Fruit fly (Drosophila melanogaster): ENCODE data around the gene Acyp2.
A peak's percentile ranks its signal among the peaks of the same experiment; 100 is the strongest.

Acyp2 gene

DNA sequence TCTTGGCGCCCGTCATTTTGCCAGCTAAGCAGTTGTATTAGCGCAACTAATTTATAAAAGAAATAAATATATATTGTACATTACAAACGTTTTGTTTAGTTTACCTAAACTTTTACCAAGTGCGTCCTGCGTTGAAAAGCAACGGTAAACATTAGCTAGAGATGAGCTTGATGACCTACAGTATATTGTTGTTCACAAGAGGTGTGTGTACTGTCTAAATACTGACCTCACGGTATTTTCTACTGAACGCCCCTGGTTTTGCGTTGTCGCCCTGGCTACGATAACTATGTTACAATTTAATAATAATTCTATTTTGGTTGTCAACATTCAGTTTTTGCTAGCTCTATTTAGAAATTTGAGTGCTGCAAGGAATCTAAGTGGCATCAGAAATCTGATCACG lies at the start of gene Acyp2:
Acyp2 (plus strand) TSS at position 262 of the 400 bp plus-strand sequence.
- peak; percentile 5 for TF ChIP-seq CG17801 (GFP tag; optimal IDR thresholded peaks at IDR 0.05; ENCODE audit: partially characterized antibody)

dm6 chr3R:15744354-15744753 lies 48.1 kb upstream of the Acyp2 start, which contains the start of gene CG4520:
Gene CG4520, plus strand, starts transcription at chr3R:15744654.
- no peak for TF ChIP-seq CG17801 (GFP tag; optimal IDR thresholded peaks at IDR 0.05; ENCODE audit: partially characterized antibody)

- TF ChIP-seq CG17801 (GFP tag; optimal IDR thresholded peaks at IDR 0.05; ENCODE audit: partially characterized antibody): no peak
These were observed 29.7 kb upstream of the Acyp2 start, which contains the start of gene CG12784 for dm6 chr3R:15762815-15763214. Gene CG12784, plus strand, starts transcription at chr3R:15763115.

- TF ChIP-seq CG17801 (GFP tag; optimal IDR thresholded peaks at IDR 0.05; ENCODE audit: partially characterized antibody): no peak
These were observed 25.1 kb upstream of the Acyp2 start, which contains the start of gene CG5623 for dm6 chr3R:15767338-15767737. Gene CG5623, minus strand, starts transcription at chr3R:15767438.

dm6 chr3R:15768900-15769299 lies 23.6 kb upstream of the Acyp2 start:
- no peak for TF ChIP-seq CG17801 (GFP tag; optimal IDR thresholded peaks at IDR 0.05; ENCODE audit: partially characterized antibody)

dm6 chr3R:15774128-15774527 lies 18.4 kb upstream of the Acyp2 start, which contains the start of gene Ttc26:
Gene Ttc26, plus strand, starts transcription at chr3R:15774416.
- TF ChIP-seq CG17801 (GFP tag; optimal IDR thresholded peaks at IDR 0.05; ENCODE audit: partially characterized antibody): no peak

DNA sequence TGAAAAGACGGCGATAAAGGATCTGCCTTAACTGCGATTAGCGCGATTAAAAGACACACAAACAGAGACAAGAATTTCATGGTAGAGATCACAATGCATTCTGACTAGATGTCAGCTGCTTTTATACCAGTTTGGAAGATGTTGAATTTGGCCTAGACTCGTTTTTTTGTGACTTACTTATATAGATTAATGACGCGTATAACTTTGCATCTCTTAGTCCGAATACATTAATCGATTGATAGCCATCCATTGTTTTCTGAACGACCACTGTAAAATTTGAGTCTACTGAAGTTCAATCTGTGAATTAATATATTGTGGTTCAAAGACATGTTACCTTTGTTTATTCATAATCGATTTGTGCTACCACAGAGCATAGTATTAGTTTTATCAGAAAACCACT lies 17.2 kb upstream of the Acyp2 start, which contains the start of gene CG45207:
CG45207 (minus strand) TSS at position 101 of the 400 bp plus-strand sequence.
- TF ChIP-seq CG17801 (GFP tag; optimal IDR thresholded peaks at IDR 0.05; ENCODE audit: partially characterized antibody): no peak

dm6 chr3R:15779505-15779904 lies 13.0 kb upstream of the Acyp2 start, which contains the start of gene CG5614:
Gene CG5614, plus strand, starts transcription at chr3R:15779805.
- no peak for TF ChIP-seq CG17801 (GFP tag; optimal IDR thresholded peaks at IDR 0.05; ENCODE audit: partially characterized antibody)

DNA sequence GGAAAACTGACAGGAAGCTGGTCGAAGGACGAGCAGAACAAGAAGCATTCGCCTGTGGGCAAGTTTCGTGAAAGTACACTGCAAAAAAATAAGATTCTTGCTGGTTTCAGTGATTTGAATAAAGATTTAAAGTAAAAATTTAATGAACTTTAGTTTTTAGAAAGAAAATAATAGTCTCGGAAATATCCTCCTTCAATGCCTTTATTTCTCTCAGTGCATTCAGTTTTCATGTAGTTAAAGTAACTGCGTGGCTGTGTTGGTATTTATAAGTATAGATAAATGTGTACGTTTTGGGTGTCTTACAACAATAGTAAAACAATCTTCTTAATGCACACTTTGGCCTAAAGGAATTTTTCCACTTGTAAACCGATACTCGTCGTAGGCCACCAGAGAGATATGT lies 8.2 kb upstream of the Acyp2 start:
- TF ChIP-seq CG17801 (GFP tag; optimal IDR thresholded peaks at IDR 0.05; ENCODE audit: partially characterized antibody): no peak

dm6 chr3R:15786538-15786937 lies 6.0 kb upstream of the Acyp2 start, which contains the start of gene CG9590:
Gene CG9590, plus strand, starts transcription at chr3R:15786703.
- TF ChIP-seq CG17801 (GFP tag; optimal IDR thresholded peaks at IDR 0.05; ENCODE audit: partially characterized antibody): no peak

DNA sequence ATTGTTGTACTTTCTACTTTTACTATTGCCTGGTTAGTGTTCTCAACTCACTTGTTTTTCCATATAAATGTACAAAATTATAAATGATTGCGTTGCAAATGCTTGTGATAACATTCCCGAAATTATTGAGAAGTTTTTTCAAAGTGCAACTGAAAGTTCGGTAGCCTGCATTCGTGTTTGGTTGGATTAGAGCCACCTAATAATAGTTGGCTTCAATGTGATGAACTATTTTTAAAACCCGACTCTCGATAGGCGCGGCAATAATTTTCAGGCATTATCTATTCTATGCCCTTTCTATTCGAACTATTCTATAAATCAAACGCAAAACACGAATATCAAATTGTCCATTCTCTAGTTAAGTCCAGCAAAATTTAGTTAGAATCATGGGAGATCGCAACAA lies 4.3 kb upstream of the Acyp2 start, which contains the start of gene Uros2:
Uros2 (plus strand) TSS at position 301 of the 400 bp plus-strand sequence.
- no peak for TF ChIP-seq CG17801 (GFP tag; optimal IDR thresholded peaks at IDR 0.05; ENCODE audit: partially characterized antibody)

DNA sequence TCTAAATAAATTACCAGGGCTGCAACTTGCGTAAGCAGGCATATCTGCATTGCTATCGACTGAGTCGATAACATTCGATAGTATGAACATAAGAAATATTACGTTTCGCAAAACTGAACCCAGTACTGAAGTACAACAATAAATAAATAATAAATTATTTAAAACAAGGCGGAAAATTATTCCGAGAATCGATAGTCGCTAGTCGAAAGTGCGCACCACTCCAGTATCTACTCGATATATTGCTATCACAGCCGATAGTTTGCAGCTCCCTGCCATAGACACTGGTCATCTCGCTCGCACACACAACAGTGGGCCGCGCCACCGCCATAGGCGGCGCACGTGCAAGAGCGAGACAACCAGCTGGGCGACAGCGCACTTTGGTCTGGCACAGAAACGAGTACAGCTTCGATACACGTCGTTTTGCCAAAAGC lies 899 bp downstream of the Acyp2 start, which contains the start of gene nsl1:
nsl1 (plus strand) TSS at position 411 of the 431 bp plus-strand sequence.
- TF ChIP-seq CG17801 (GFP tag; optimal IDR thresholded peaks at IDR 0.05; ENCODE audit: partially characterized antibody): peak; percentile 55

DNA sequence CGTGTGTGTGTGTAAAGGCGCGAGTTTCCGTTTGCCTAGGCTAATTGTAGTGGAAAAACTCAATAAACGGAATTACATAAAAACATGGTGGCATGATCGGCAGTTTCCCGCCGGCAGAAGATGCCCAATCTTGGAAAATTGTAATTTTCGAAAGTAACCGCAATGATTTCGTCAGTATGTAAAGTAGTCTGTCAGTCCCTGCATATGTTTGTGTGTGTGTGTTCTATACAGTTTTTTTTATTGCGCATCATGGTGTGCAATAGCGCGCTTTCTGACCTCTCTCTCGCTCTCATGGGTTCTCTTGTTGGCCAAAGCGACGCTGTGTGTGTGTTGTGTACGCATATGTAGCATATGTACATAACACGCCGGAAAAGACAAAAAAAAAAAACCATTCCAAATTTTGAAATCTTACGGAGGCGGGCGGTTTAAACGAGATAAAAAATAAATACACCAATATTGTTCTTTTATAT lies 1.8 kb downstream of the Acyp2 start:
- no peak for TF ChIP-seq CG17801 (GFP tag; optimal IDR thresholded peaks at IDR 0.05; ENCODE audit: partially characterized antibody)

dm6 chr3R:15802006-15802405 lies 9.5 kb downstream of the Acyp2 start, which contains the start of gene CG9593:
Gene CG9593, plus strand, starts transcription at chr3R:15802275.
- TF ChIP-seq CG17801 (GFP tag; optimal IDR thresholded peaks at IDR 0.05; ENCODE audit: partially characterized antibody): no peak

DNA sequence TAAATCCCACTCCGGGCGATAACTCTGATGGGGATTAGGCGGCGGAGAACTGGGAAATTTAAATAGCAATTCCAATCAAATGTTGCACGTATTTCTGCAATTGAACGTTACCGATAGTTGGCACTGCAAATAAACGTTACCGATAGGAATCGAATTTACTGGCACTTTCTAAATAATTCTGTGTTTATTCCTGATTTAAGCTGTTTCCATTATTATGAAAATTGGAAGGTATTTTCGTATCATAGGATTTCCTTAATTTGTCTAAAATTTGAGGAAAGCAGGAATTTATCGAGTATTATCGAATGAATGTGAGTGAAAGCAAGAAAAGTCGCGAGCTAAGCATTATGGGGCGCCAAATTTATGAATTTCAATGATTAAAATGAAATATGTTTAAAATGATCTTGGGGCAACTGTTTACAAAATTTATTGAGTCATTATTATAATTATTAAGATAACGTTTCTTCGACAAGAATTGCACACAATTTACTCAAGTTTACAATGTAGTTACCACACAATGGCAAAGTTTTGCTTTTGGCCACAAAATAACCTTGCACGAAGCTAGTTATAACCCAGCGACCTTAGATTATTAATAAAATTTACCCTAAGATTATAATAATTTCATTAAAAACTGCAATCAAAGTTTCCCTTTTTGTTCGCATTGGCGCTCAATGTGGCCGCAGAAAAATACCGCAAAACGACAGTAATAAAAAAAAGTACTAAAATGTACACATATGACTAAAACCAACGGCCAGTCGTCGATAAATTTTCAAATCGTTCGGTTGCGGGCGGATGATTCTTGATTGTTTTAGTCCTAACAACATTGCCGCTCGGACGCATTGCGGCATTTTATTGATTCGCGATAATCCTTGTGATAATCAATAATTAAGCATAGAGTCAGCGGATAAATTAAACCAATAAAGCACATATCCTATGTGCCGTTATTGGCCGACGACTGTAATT lies 11.3 kb downstream of the Acyp2 start, which contains the start of gene alpha-Man-IIb:
alpha-Man-IIb (plus strand) TSS at position 747 of the 960 bp plus-strand sequence.
- peak; percentile 49 for TF ChIP-seq CG17801 (GFP tag; optimal IDR thresholded peaks at IDR 0.05; ENCODE audit: partially characterized antibody)
